Fruit fly (Drosophila melanogaster) whole organism: Measurements from ENCODE around the gene VhaM9.7-a.

ENCODE experiments used
- CG8478 ChIP-seq: fragments of >200 bp; optimal IDR thresholded peaks from 2 replicates; lab custom pipeline; 2018; ENCODE audit warnings: inconsistent platforms
- Dll ChIP-seq: fragments of >200 bp; optimal IDR thresholded peaks from 2 replicates; lab custom pipeline; 2017
- EcR ChIP-seq, 2 experiments: fragments of >200 bp; optimal IDR thresholded peaks; 2 replicates each; lab custom pipeline; 2017; ENCODE audit warnings: missing biosample characterization in 2 of 2, missing genetic modification characterization in 2 of 2, missing genetic modification reagents in 2 of 2
- pan ChIP-seq: fragments of >200 bp; optimal IDR thresholded peaks from 2 replicates; lab custom pipeline; 2017

DNA sequence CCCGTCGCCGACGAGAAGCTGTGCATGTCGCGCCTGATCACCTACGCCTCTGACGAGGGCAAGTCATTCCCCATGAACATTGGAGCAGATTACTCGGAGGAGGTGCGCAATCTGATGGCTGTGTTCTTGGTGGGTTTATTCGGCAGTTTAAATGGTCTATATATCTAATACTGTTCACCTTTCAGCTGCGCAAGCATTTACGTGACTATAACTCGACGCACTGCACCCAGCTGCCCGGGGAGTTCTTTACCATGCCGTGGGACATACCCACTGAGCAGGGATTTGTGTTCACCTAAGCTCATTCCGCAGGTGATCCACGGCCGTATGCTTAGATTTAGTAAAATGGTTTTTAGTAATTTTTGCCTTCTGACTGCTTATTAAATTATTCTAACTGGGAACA lies 1.3 kb upstream of the VhaM9.7-a start:
- TF ChIP-seq CG8478 (lab: Kevin White, UChicago): no peak
- TF ChIP-seq EcR (GFP tag; optimal IDR thresholded peaks at IDR 0.05; lab: Kevin White, UChicago): no peak
- TF ChIP-seq pan (lab: Kevin White, UChicago): no peak
- TF ChIP-seq Dll (lab: Kevin White, UChicago): no peak
